Worm (Caenorhabditis elegans) whole organism, L4/young adult: ENCODE results near the gene F09E5.8.
A peak's percentile ranks its signal among the peaks of the same experiment; 100 is the strongest.

Experiments
- W03F9.2 ChIP-seq: fragments of 150-350 bp; optimal IDR thresholded peaks from 2 replicates; lab custom pipeline; 2014; ENCODE audit warnings: missing biosample characterization, missing genetic modification characterization
- dao-5 ChIP-seq: sonication (generic microtip); optimal IDR thresholded peaks from 2 replicates; lab custom pipeline; 2016; ENCODE audit warnings: missing genotype, missing genetic modification characterization, moderate library complexity, missing compliant biosample characterization
- him-1 ChIP-seq: sonication (generic microtip); optimal IDR thresholded peaks from 2 replicates; lab custom pipeline; 2016; ENCODE audit warnings: missing genotype, missing genetic modification reagents, missing genetic modification characterization, missing compliant biosample characterization

ce11 chrII:5321718-5322286 is 28.7 kb upstream of the F09E5.8 start:
- TF ChIP-seq him-1 (no peak), W03F9.2 (tag; lab: Kevin White, UChicago) (peak; percentile 8), dao-5 (no peak)
